Worm (Caenorhabditis elegans) whole organism, L4 larva: ENCODE results near the gene gtf-2E2.

Experiments used
- F26F4.8 ChIP-seq: fragments of 200-800 bp; sonication (Bioruptor generic); conservative IDR thresholded peaks from 2 replicates; pipeline ENCODE4 v1.3.6; 2022; ENCODE audit warnings: missing genetic modification characterization, missing compliant biosample characterization
- T20F7.1 ChIP-seq: fragments of 200-800 bp; sonication (Bioruptor generic); optimal IDR thresholded peaks from 2 replicates; lab custom pipeline; 2018; ENCODE audit warnings: mild to moderate bottlenecking, missing genetic modification characterization, missing compliant biosample characterization
- Y48G9A.11 ChIP-seq: fragments of 200-800 bp; sonication (Bioruptor generic); IDR thresholded peaks from 2 replicates; pipeline ENCODE4 v1.3.6; 2022; ENCODE audit warnings: missing genetic modification reagents, missing genetic modification characterization, missing compliant biosample characterization
- ZK337.2 ChIP-seq: fragments of 200-800 bp; sonication (Bioruptor generic); IDR thresholded peaks from 2 replicates; pipeline ENCODE4 v1.3.6; 2022; ENCODE audit warnings: missing genetic modification reagents, missing genetic modification characterization, missing compliant biosample characterization
- aly-2 ChIP-seq: sonication (generic microtip); optimal IDR thresholded peaks from 2 replicates; lab custom pipeline; 2018; ENCODE audit warnings: missing biosample characterization, missing genetic modification characterization
- ama-1 ChIP-seq: fragments of 150-350 bp; optimal IDR thresholded peaks from 2 replicates; lab custom pipeline; 2014; ENCODE audit warnings: inconsistent platforms, mixed read lengths
- arid-1 ChIP-seq: fragments of 200-800 bp; sonication (Bioruptor generic); conservative IDR thresholded peaks from 2 replicates; pipeline ENCODE4 v1.3.6; 2022; ENCODE audit warnings: missing genetic modification reagents, missing genetic modification characterization, missing compliant biosample characterization
- ceh-28 ChIP-seq: fragments of 150-350 bp; optimal IDR thresholded peaks from 2 replicates; lab custom pipeline; 2014; ENCODE audit warnings: missing biosample characterization, missing genetic modification reagents, missing genetic modification characterization
- ceh-44 ChIP-seq: fragments of 200-800 bp; sonication (Bioruptor generic); IDR thresholded peaks from 2 replicates; pipeline ENCODE4 v1.3.6; 2022; ENCODE audit warnings: missing genetic modification reagents, missing genetic modification characterization, missing compliant biosample characterization
- ceh-62 ChIP-seq: sonication (generic microtip); optimal IDR thresholded peaks from 2 replicates; lab custom pipeline; 2017; ENCODE audit warnings: missing biosample characterization, missing genetic modification characterization
- ces-1 ChIP-seq: fragments of 150-350 bp; sonication (generic microtip); optimal IDR thresholded peaks from 4 replicates; lab custom pipeline; 2014; ENCODE audit warnings: missing biosample characterization, missing genetic modification reagents, missing genetic modification characterization
- cey-2 ChIP-seq: sonication (generic microtip); optimal IDR thresholded peaks from 3 replicates; lab custom pipeline; 2017; ENCODE audit warnings: missing genetic modification characterization, mild to moderate bottlenecking, missing compliant biosample characterization, antibody characterized with exemption, borderline replicate concordance; ENCODE audit not compliant: insufficient read depth
- ctbp-1 ChIP-seq: fragments of 200-800 bp; sonication (Bioruptor generic); IDR thresholded peaks from 2 replicates; pipeline ENCODE4 v1.3.6; 2022; ENCODE audit warnings: missing genetic modification reagents, missing genetic modification characterization, missing compliant biosample characterization
- daf-16 ChIP-seq, 3 experiments: sonication (generic microtip); optimal IDR thresholded peaks; 2 replicates each; lab custom pipeline; 2016 to 2017; ENCODE audit warnings: missing genetic modification characterization in 3 of 3, missing genetic modification reagents in 3 of 3, mild to moderate bottlenecking in 2 of 3, missing compliant biosample characterization in 2 of 3, missing biosample characterization in 1 of 3, moderate library complexity in 1 of 3
- daf-19 ChIP-seq: fragments of 200-800 bp; sonication (Bioruptor generic); conservative IDR thresholded peaks from 2 replicates; pipeline ENCODE4 v1.3.6; 2022; ENCODE audit warnings: missing genetic modification characterization, missing compliant biosample characterization
- dmd-6 ChIP-seq: fragments of 200-800 bp; sonication (Bioruptor generic); IDR thresholded peaks from 2 replicates; pipeline ENCODE4 v1.3.6; 2022; ENCODE audit warnings: missing genetic modification reagents, missing genetic modification characterization, missing compliant biosample characterization
- hif-1 ChIP-seq, 2 experiments: sonication (generic microtip); optimal IDR thresholded peaks; 2 replicates each; lab custom pipeline; 2016 to 2017; ENCODE audit warnings: missing compliant biosample characterization in 2 of 2, missing genetic modification characterization in 2 of 2, missing genetic modification reagents in 2 of 2, missing genotype in 2 of 2, mild to moderate bottlenecking in 1 of 2
- hmg-1.1 ChIP-seq: fragments of 200-800 bp; sonication (Bioruptor generic); IDR thresholded peaks from 2 replicates; pipeline ENCODE4 v1.3.6; 2022; ENCODE audit warnings: missing genetic modification reagents, missing genetic modification characterization, missing compliant biosample characterization
- jun-1 ChIP-seq: fragments of 150-350 bp; optimal IDR thresholded peaks from 2 replicates; lab custom pipeline; 2014; ENCODE audit warnings: missing biosample characterization, missing genetic modification reagents, missing genetic modification characterization
- lin-15B ChIP-seq: fragments of 150-350 bp; sonication (generic microtip); optimal IDR thresholded peaks from 3 replicates; lab custom pipeline; 2014; ENCODE audit warnings: missing biosample characterization, missing genetic modification characterization
- lin-38 ChIP-seq: fragments of 200-800 bp; sonication (Bioruptor generic); IDR thresholded peaks from 2 replicates; pipeline ENCODE4 v1.3.6; 2022; ENCODE audit warnings: missing genetic modification reagents, missing genetic modification characterization, missing compliant biosample characterization
- lin-39 ChIP-seq: fragments of 150-350 bp; optimal IDR thresholded peaks from 2 replicates; lab custom pipeline; 2014; ENCODE audit warnings: missing biosample characterization, missing genetic modification reagents, missing genetic modification characterization
- lsy-2 ChIP-seq, 2 experiments: fragments of 150-350 bp in 1 of 2; sonication (generic microtip) in 1 of 2; optimal IDR thresholded peaks; 2 replicates each; lab custom pipeline; 2014 to 2017; ENCODE audit warnings: missing biosample characterization in 2 of 2, missing genetic modification characterization in 2 of 2
- madf-5 ChIP-seq, 2 experiments: fragments of 200-800 bp; sonication (Bioruptor generic); IDR thresholded peaks; 2 replicates each; pipeline ENCODE4 v1.3.6; 2022; ENCODE audit warnings: missing compliant biosample characterization in 2 of 2, missing genetic modification characterization in 2 of 2
- madf-9 ChIP-seq: fragments of 200-800 bp; sonication (Bioruptor generic); conservative IDR thresholded peaks from 2 replicates; pipeline ENCODE4 v1.3.6; 2022; ENCODE audit warnings: missing genetic modification reagents, missing genetic modification characterization, missing compliant biosample characterization
- mep-1 ChIP-seq: fragments of 150-350 bp; sonication (generic microtip); optimal IDR thresholded peaks from 3 replicates; lab custom pipeline; 2014; ENCODE audit warnings: missing biosample characterization, missing genetic modification characterization
- mes-2 ChIP-seq: sonication (generic microtip); optimal IDR thresholded peaks from 2 replicates; lab custom pipeline; 2016; ENCODE audit warnings: missing genotype, mild to moderate bottlenecking, missing genetic modification characterization, missing compliant biosample characterization; ENCODE audit not compliant: poor library complexity, severe bottlenecking
- mxl-2 ChIP-seq: fragments of 200-800 bp; sonication (Bioruptor generic); conservative IDR thresholded peaks from 2 replicates; pipeline ENCODE4 v1.3.6; 2022; ENCODE audit warnings: missing genetic modification reagents, missing genetic modification characterization, missing compliant biosample characterization
- mxl-3 ChIP-seq: fragments of 200-800 bp; sonication (Bioruptor generic); optimal IDR thresholded peaks from 2 replicates; lab custom pipeline; 2018; ENCODE audit warnings: mild to moderate bottlenecking, missing genetic modification characterization, missing compliant biosample characterization
- nhr-102 ChIP-seq: sonication (generic microtip); optimal IDR thresholded peaks from 2 replicates; lab custom pipeline; 2016; ENCODE audit warnings: mild to moderate bottlenecking, missing genetic modification characterization, moderate library complexity, missing compliant biosample characterization
- nhr-11 ChIP-seq: fragments of 150-350 bp; optimal IDR thresholded peaks from 2 replicates; lab custom pipeline; 2014; ENCODE audit warnings: missing biosample characterization, missing genetic modification characterization
- nhr-25 ChIP-seq: sonication (generic microtip); optimal IDR thresholded peaks from 2 replicates; lab custom pipeline; 2017; ENCODE audit warnings: missing genetic modification characterization, mild to moderate bottlenecking, missing compliant biosample characterization, antibody characterized with exemption, moderate library complexity, borderline replicate concordance; ENCODE audit not compliant: insufficient read depth
- nhr-28 ChIP-seq: fragments of 150-350 bp; optimal IDR thresholded peaks from 2 replicates; lab custom pipeline; 2014; ENCODE audit warnings: missing biosample characterization, missing genetic modification characterization
- nhr-41 ChIP-seq: fragments of 200-800 bp; sonication (Bioruptor generic); IDR thresholded peaks from 2 replicates; pipeline ENCODE4 v1.3.6; 2022; ENCODE audit warnings: missing genetic modification reagents, missing genetic modification characterization, missing compliant biosample characterization
- nhr-42 ChIP-seq: fragments of 200-800 bp; sonication (Bioruptor generic); IDR thresholded peaks from 2 replicates; pipeline ENCODE4 v1.3.6; 2022; ENCODE audit warnings: missing genetic modification characterization, missing compliant biosample characterization
- nhr-48 ChIP-seq: sonication (generic microtip); optimal IDR thresholded peaks from 2 replicates; lab custom pipeline; 2016; ENCODE audit warnings: mild to moderate bottlenecking, missing genetic modification characterization, missing compliant biosample characterization
- nhr-6 ChIP-seq: fragments of 150-350 bp; optimal IDR thresholded peaks from 2 replicates; lab custom pipeline; 2014; ENCODE audit warnings: missing biosample characterization, missing genetic modification characterization
- nhr-76 ChIP-seq: fragments of 150-350 bp; optimal IDR thresholded peaks from 2 replicates; lab custom pipeline; 2014; ENCODE audit warnings: missing biosample characterization, missing genetic modification characterization
- nhr-77 ChIP-seq: fragments of 150-350 bp; optimal IDR thresholded peaks from 2 replicates; lab custom pipeline; 2014; ENCODE audit warnings: missing biosample characterization, missing genetic modification characterization
- pqm-1 ChIP-seq: sonication (generic microtip); optimal IDR thresholded peaks from 2 replicates; lab custom pipeline; 2017; ENCODE audit warnings: missing biosample characterization, missing genetic modification characterization
- rbr-2 ChIP-seq: sonication (generic microtip); optimal IDR thresholded peaks from 2 replicates; lab custom pipeline; 2016; ENCODE audit warnings: missing genotype, missing genetic modification characterization, missing compliant biosample characterization
- sdz-12 ChIP-seq: fragments of 200-800 bp; sonication (Bioruptor generic); optimal IDR thresholded peaks from 2 replicates; lab custom pipeline; 2018; ENCODE audit warnings: mild to moderate bottlenecking, missing genetic modification characterization, missing compliant biosample characterization
- snpc-4 ChIP-seq: fragments of 150-350 bp; optimal IDR thresholded peaks from 2 replicates; lab custom pipeline; 2014; ENCODE audit warnings: missing biosample characterization, missing genetic modification characterization
- spr-1 ChIP-seq: sonication (generic microtip); optimal IDR thresholded peaks from 2 replicates; lab custom pipeline; 2016; ENCODE audit warnings: mild to moderate bottlenecking, missing genetic modification characterization, missing compliant biosample characterization
- tra-1 ChIP-seq: fragments of 200-800 bp; sonication (Bioruptor generic); IDR thresholded peaks from 2 replicates; pipeline ENCODE4 v1.3.6; 2022; ENCODE audit warnings: missing genetic modification reagents, missing genetic modification characterization, missing compliant biosample characterization
- unc-62 ChIP-seq, 3 experiments: fragments of 150-350 bp in 1 of 3; sonication (generic microtip); optimal IDR thresholded peaks in 2 of 3; peaks in 1 of 3; 1 replicate in 1 of 3; 2 replicates in 2 of 3; lab custom pipeline; 2014 to 2017; ENCODE audit warnings: missing biosample characterization in 3 of 3, missing genetic modification characterization in 3 of 3, missing genetic modification reagents in 3 of 3, missing genotype in 1 of 3
- zfp-3 ChIP-seq: fragments of 200-800 bp; sonication (Bioruptor generic); conservative IDR thresholded peaks from 2 replicates; pipeline ENCODE4 v1.3.6; 2022; ENCODE audit warnings: missing genetic modification reagents, missing genetic modification characterization, missing compliant biosample characterization
- zip-11 ChIP-seq: fragments of 200-800 bp; sonication (Bioruptor generic); IDR thresholded peaks from 2 replicates; pipeline ENCODE4 v1.3.6; 2022; ENCODE audit warnings: missing genetic modification characterization, missing compliant biosample characterization
- zip-2 ChIP-seq: fragments of 150-350 bp; optimal IDR thresholded peaks from 2 replicates; lab custom pipeline; 2014; ENCODE audit warnings: missing biosample characterization, missing genetic modification characterization
- ztf-11 ChIP-seq: fragments of 150-350 bp; optimal IDR thresholded peaks from 2 replicates; lab custom pipeline; 2014; ENCODE audit warnings: missing biosample characterization, missing genetic modification characterization
- ztf-7 ChIP-seq: fragments of 150-350 bp; optimal IDR thresholded peaks from 2 replicates; lab custom pipeline; 2014; ENCODE audit warnings: missing biosample characterization, missing genetic modification characterization

gtf-2E2 gene

ce11 chrII:11542385-11542784 lies at the start of gene gtf-2E2:
TSS of gene gtf-2E2 (minus strand) at chrII:11542495.
- no peak for TF ChIP-seq pqm-1 (tag; lab: Kevin White, UChicago)
- TF ChIP-seq hmg-1.1 (GFP tag; lab: Robert Waterston, UW) = no peak
- no peak for TF ChIP-seq ztf-11 (tag; lab: Kevin White, UChicago)
- no peak for TF ChIP-seq dmd-6 (GFP tag; lab: Robert Waterston, UW)
- no peak for TF ChIP-seq zfp-3
- TF ChIP-seq ceh-28 (tag; lab: Kevin White, UChicago) = peak; percentile 47
- no peak for TF ChIP-seq ztf-7 (tag; lab: Kevin White, UChicago)
- TF ChIP-seq F26F4.8 (GFP tag; lab: Robert Waterston, UW) = no peak
- no peak for TF ChIP-seq mxl-2
- TF ChIP-seq nhr-42 (GFP tag; lab: Robert Waterston, UW) = no peak
- TF ChIP-seq ama-1 (lab: Kevin White, UChicago) = peak; percentile 32
- peak; percentile 82 for TF ChIP-seq mes-2
- TF ChIP-seq madf-9 (GFP tag; lab: Robert Waterston, UW) = no peak
- no peak for TF ChIP-seq unc-62 (GFP tag; optimal IDR thresholded peaks at IDR 0.05 in 1 of 2; lab: Kevin White, UChicago)
- no peak for TF ChIP-seq unc-62 (tag; optimal IDR thresholded peaks at IDR 0.05; lab: Kevin White, UChicago)
- TF ChIP-seq snpc-4 (tag; lab: Kevin White, UChicago) = no peak
- no peak for TF ChIP-seq nhr-77
- no peak for TF ChIP-seq spr-1 (tag; lab: Kevin White, UChicago)
- no peak for TF ChIP-seq nhr-48 (tag; lab: Kevin White, UChicago)
- peak; percentile 42; the same call in 1 of the 2 replicates for TF ChIP-seq arid-1 (GFP tag; lab: Robert Waterston, UW)
- no peak for TF ChIP-seq ctbp-1 (GFP tag; lab: Robert Waterston, UW)
- TF ChIP-seq nhr-41 (GFP tag; lab: Robert Waterston, UW) = no peak
- TF ChIP-seq hif-1 (tag; optimal IDR thresholded peaks at IDR 0.05; lab: Kevin White, UChicago) = no peak
- TF ChIP-seq ceh-44 (GFP tag; lab: Robert Waterston, UW) = no peak
- no peak for TF ChIP-seq mxl-3 (GFP tag; lab: Kevin White, UChicago)
- peak; percentile 11 for TF ChIP-seq nhr-28
- TF ChIP-seq ceh-62 (tag; lab: Kevin White, UChicago) = no peak
- TF ChIP-seq tra-1 (GFP tag; lab: Robert Waterston, UW) = no peak
- no peak for TF ChIP-seq lin-15B (tag; lab: Kevin White, UChicago)
- no peak for TF ChIP-seq daf-19 (GFP tag; lab: Robert Waterston, UW)
- TF ChIP-seq mep-1 (tag; lab: Kevin White, UChicago) = peak; percentile 20
- no peak for TF ChIP-seq nhr-11 (tag; lab: Kevin White, UChicago)
- TF ChIP-seq jun-1 (tag; lab: Kevin White, UChicago) = no peak
- TF ChIP-seq lin-38 (GFP tag; lab: Robert Waterston, UW) = peak; percentile 18; the same call in 1 of the 2 replicates
- no peak for TF ChIP-seq ZK337.2 (GFP tag; lab: Robert Waterston, UW)
- TF ChIP-seq zip-2 (tag; lab: Kevin White, UChicago) = no peak
- no peak for TF ChIP-seq nhr-76 (tag; lab: Kevin White, UChicago)
- TF ChIP-seq nhr-6 = peak; percentile 3
- TF ChIP-seq aly-2 (tag; lab: Kevin White, UChicago) = no peak
- no peak for TF ChIP-seq Y48G9A.11
- TF ChIP-seq sdz-12 (GFP tag; lab: Kevin White, UChicago) = no peak
- TF ChIP-seq lin-39 = no peak
- TF ChIP-seq ces-1 = no peak
- no peak for TF ChIP-seq madf-5 (GFP tag; IDR thresholded peaks at IDR 0.05; lab: Robert Waterston, UW)
- TF ChIP-seq T20F7.1 (GFP tag; lab: Kevin White, UChicago) = no peak
- peak in 1 of 2 experiments; percentile 61 for TF ChIP-seq lsy-2 (tag; optimal IDR thresholded peaks at IDR 0.05; lab: Kevin White, UChicago)
- TF ChIP-seq cey-2 = no peak
- TF ChIP-seq zip-11 (GFP tag; lab: Robert Waterston, UW) = no peak
- TF ChIP-seq nhr-25 (tag; lab: Kevin White, UChicago) = no peak
- no peak for TF ChIP-seq nhr-102 (tag; lab: Kevin White, UChicago)
- no peak for TF ChIP-seq daf-16 (GFP tag; optimal IDR thresholded peaks at IDR 0.05; lab: Kevin White, UChicago)
- peak; percentile 68 for TF ChIP-seq daf-16 (tag; optimal IDR thresholded peaks at IDR 0.05; lab: Kevin White, UChicago)
- TF ChIP-seq rbr-2 (tag; lab: Kevin White, UChicago) = no peak
